Worm (Caenorhabditis elegans): ENCODE results near the gene sri-34.

DNA sequence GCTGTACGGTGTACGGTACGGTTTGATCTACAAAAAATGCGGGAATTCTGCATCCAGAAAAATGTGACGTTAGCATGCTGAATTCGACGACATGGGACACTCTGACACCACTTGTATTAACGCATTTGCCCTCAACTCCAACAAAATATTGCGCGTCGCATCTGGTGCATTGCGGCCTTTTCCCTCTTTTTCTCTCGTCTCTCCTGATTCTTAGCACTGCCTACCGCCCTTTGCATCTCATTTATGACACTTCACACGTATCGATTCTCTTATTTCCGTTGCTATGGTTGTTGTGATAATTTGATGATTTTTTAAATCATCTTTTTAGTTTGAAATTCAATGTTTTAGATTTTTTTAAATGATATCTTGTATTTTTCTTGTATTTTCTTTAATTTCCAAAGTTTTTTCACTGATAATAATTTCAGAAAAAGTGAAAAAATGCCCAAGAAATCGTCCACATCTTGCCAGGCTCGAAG is 39.9 kb downstream of the sri-34 start, which contains the start of gene T10D4.6:
- TF ChIP-seq ztf-11 (tag; optimal IDR thresholded peaks at IDR 0.05) (no peak), lin-35 (GFP tag; optimal IDR thresholded peaks at IDR 0.05) (peak; percentile 46 to 63), nhr-76 (tag; optimal IDR thresholded peaks at IDR 0.05) (no peak), nhr-237 (tag; optimal IDR thresholded peaks at IDR 0.05) (no peak), unc-130 (tag; optimal IDR thresholded peaks at IDR 0.05) (no peak), unc-30 (tag; optimal IDR thresholded peaks at IDR 0.05) (no peak), ama-1 (optimal IDR thresholded peaks at IDR 0.05) (no peak)
